Fruit fly (Drosophila melanogaster): ENCODE measurements around the gene elav.

elav gene

dm6 chrX:523179-523851 lies at the start of gene elav (continued):
- TF ChIP-seq zen2 (GFP tag; IDR thresholded peaks at IDR 0.05; ENCODE audit: partially characterized antibody) (no peak), CG6791 (GFP tag; IDR thresholded peaks at IDR 0.05; ENCODE audit: partially characterized antibody) (0 out of 3 replicates have a peak, but pooled peaks have one; percentile 34), Hand (GFP tag; optimal IDR thresholded peaks at IDR 0.05) (peak; percentile 99), Elba2 (GFP tag; optimal IDR thresholded peaks at IDR 0.05) (peak; percentile 84), PHDP (tag; optimal IDR thresholded peaks at IDR 0.05) (peak; percentile 99), CG16815 (GFP tag; optimal IDR thresholded peaks at IDR 0.05) (peak; percentile 98), crp (GFP tag; optimal IDR thresholded peaks at IDR 0.05) (peak in 1 of 2 experiments; percentile 71), CG6813 (GFP tag; optimal IDR thresholded peaks at IDR 0.05) (peak; percentile 99), CG5180 (GFP tag; optimal IDR thresholded peaks at IDR 0.05) (peak; percentile 93), CG6272 (GFP tag; IDR thresholded peaks at IDR 0.05) (peak; percentile 96), lola (GFP tag; optimal IDR thresholded peaks at IDR 0.05) (peak in 1 of 3 experiments; percentile 99), Dref (GFP tag; IDR thresholded peaks at IDR 0.05) (peak; percentile 44), CG11695 (GFP tag; IDR thresholded peaks at IDR 0.05) (peak; percentile 99), CG3838 (GFP tag; optimal IDR thresholded peaks at IDR 0.05) (peak; percentile 95), pan (optimal IDR thresholded peaks at IDR 0.05) (no peak), pan (GFP tag; optimal IDR thresholded peaks at IDR 0.05 in 1 of 2, IDR thresholded peaks at IDR 0.05 in 1 of 2) (peak in 1 of 2 experiments; percentile 98), dysf (GFP tag; IDR thresholded peaks at IDR 0.05) (peak; percentile 99), CG7928 (GFP tag; optimal IDR thresholded peaks at IDR 0.05) (peak; percentile 81), lab (GFP tag; optimal IDR thresholded peaks at IDR 0.05) (peak; percentile 99), Oli (tag; optimal IDR thresholded peaks at IDR 0.05) (peak; percentile 99), Atf6 (GFP tag; IDR thresholded peaks at IDR 0.05) (peak; percentile 99), CG14860 (GFP tag; IDR thresholded peaks at IDR 0.05; ENCODE audit: partially characterized antibody) (no peak), CG7556 (GFP tag; optimal IDR thresholded peaks at IDR 0.05) (peak; percentile 99), CG10431 (GFP tag; optimal IDR thresholded peaks at IDR 0.05) (peak; percentile 97), CG10979 (tag; optimal IDR thresholded peaks at IDR 0.05) (peak; percentile 99), esg (GFP tag; conservative IDR thresholded peaks at IDR 0.05) (peak; percentile 98), Pdp1 (GFP tag; optimal IDR thresholded peaks at IDR 0.05) (peak; percentile 96 to 98), HHEX (GFP tag; optimal IDR thresholded peaks at IDR 0.05) (peak; percentile 99), Adf1 (GFP tag; IDR thresholded peaks at IDR 0.05) (peak; percentile 89), CG10366 (GFP tag; IDR thresholded peaks at IDR 0.05) (peak; percentile 97), H2.0 (GFP tag; IDR thresholded peaks at IDR 0.05) (peak; percentile 97), CG30431 (GFP tag; optimal IDR thresholded peaks at IDR 0.05) (peak; percentile 96), tio (GFP tag; optimal IDR thresholded peaks at IDR 0.05) (peak; percentile 96), CG4617 (GFP tag; optimal IDR thresholded peaks at IDR 0.05; ENCODE audit: borderline replicate concordance) (peak; percentile 94), CG30020 (tag; optimal IDR thresholded peaks at IDR 0.05) (peak; percentile 89), kni (GFP tag; optimal IDR thresholded peaks at IDR 0.05) (peak; percentile 99), fd64A (GFP tag; optimal IDR thresholded peaks at IDR 0.05) (peak; percentile 96)

dm6 chrX:546372-547006 lies 23.5 kb upstream of the elav start:
- TF ChIP-seq CG9437 (GFP tag; optimal IDR thresholded peaks at IDR 0.05) (no peak), amos (GFP tag; IDR thresholded peaks at IDR 0.05; ENCODE audit: partially characterized antibody) (no peak; the same call in 1 of the 2 replicates), Lhr (GFP tag; optimal IDR thresholded peaks at IDR 0.05) (peak; percentile 15), CG17912 (GFP tag; optimal IDR thresholded peaks at IDR 0.05) (no peak), bowl (GFP tag; IDR thresholded peaks at IDR 0.05) (no peak), Deaf1 (tag; optimal IDR thresholded peaks at IDR 0.05) (peak; percentile 10), CG6689 (GFP tag; IDR thresholded peaks at IDR 0.05) (no peak), Nf-YB (GFP tag; optimal IDR thresholded peaks at IDR 0.05) (peak; percentile 96), pros (GFP tag; optimal IDR thresholded peaks at IDR 0.05) (no peak), CTCF (GFP tag; optimal IDR thresholded peaks at IDR 0.05) (peak; percentile 74), Atf6 (GFP tag; IDR thresholded peaks at IDR 0.05) (no peak), CG5180 (GFP tag; optimal IDR thresholded peaks at IDR 0.05) (peak; percentile 47), sna (GFP tag; IDR thresholded peaks at IDR 0.05; ENCODE audit: partially characterized antibody) (0 out of 2 replicates have a peak, but pooled peaks have one; percentile 20), Dbx (GFP tag; IDR thresholded peaks at IDR 0.05) (no peak)

All from whole organism, embryonic.